Worm (Caenorhabditis elegans): ENCODE measurements around the gene C47E8.1.

DNA sequence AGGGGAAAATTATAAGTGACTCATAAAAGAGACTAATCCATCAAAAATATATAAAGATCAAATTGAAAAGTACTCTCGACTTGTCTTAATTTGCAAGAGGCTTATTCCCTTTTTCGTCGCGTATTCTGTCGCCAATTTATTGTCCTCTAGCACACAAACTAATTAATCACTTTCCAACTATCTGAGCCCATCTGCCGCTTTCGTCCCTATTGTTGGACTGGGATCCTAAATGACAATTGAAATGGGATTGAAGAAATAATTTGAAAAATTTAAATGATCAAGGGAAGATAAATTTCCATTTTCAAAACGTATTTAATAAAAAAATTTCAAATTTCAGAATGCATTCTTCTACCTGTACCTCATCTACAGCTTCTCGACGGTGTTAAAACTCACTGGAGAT is 15.2 kb upstream of the C47E8.1 start:
- TF ChIP-seq flt-1 (GFP tag; IDR thresholded peaks at IDR 0.05) (no peak), tab-1 (GFP tag; IDR thresholded peaks at IDR 0.05) (no peak), T22C8.4 (GFP tag; IDR thresholded peaks at IDR 0.05) (no peak), ztf-29 (GFP tag; IDR thresholded peaks at IDR 0.05) (no peak), ref-1 (GFP tag; conservative IDR thresholded peaks at IDR 0.05) (no peak), ztf-23 (GFP tag; IDR thresholded peaks at IDR 0.05) (no peak), klf-2 (GFP tag; conservative IDR thresholded peaks at IDR 0.05) (no peak), cog-1 (tag; optimal IDR thresholded peaks at IDR 0.05) (no peak)

Measured in whole organism, midembryonic.